Worm (Caenorhabditis elegans) whole organism, L4 larva: Measurements from ENCODE around the gene col-110.

Source experiments
- lim-7 ChIP-seq: fragments of 200-800 bp; sonication (Bioruptor generic); IDR thresholded peaks from 2 replicates; pipeline ENCODE4 v1.3.6; 2022; ENCODE audit warnings: missing genetic modification characterization, missing compliant biosample characterization
- madf-9 ChIP-seq: fragments of 200-800 bp; sonication (Bioruptor generic); conservative IDR thresholded peaks from 2 replicates; pipeline ENCODE4 v1.3.6; 2022; ENCODE audit warnings: missing genetic modification reagents, missing genetic modification characterization, missing compliant biosample characterization
- nhr-48 ChIP-seq: sonication (generic microtip); optimal IDR thresholded peaks from 2 replicates; lab custom pipeline; 2016; ENCODE audit warnings: mild to moderate bottlenecking, missing genetic modification characterization, missing compliant biosample characterization
- skn-1 ChIP-seq: fragments of 150-350 bp; optimal IDR thresholded peaks from 2 replicates; lab custom pipeline; 2014; ENCODE audit warnings: missing biosample characterization, missing genetic modification characterization
- unc-62 ChIP-seq, 3 experiments: fragments of 150-350 bp in 1 of 3; sonication (generic microtip); optimal IDR thresholded peaks in 2 of 3; peaks in 1 of 3; 1 replicate in 1 of 3; 2 replicates in 2 of 3; lab custom pipeline; 2014 to 2017; ENCODE audit warnings: missing biosample characterization in 3 of 3, missing genetic modification characterization in 3 of 3, missing genetic modification reagents in 3 of 3, missing genotype in 1 of 3

ce11 chrIV:4567343-4567742, 42.1 kb downstream of the col-110 start, which contains the start of gene F28E10.4:
- TF ChIP-seq nhr-48 (tag; lab: Kevin White, UChicago), result no peak
- no peak for TF ChIP-seq lim-7 (GFP tag; lab: Robert Waterston, UW)
- TF ChIP-seq skn-1 (tag; lab: Kevin White, UChicago), result no peak
- TF ChIP-seq unc-62 (GFP tag; optimal IDR thresholded peaks at IDR 0.05 in 1 of 2; lab: Kevin White, UChicago), result peak in 1 of 2 experiments; percentile 86
- no peak for TF ChIP-seq unc-62 (tag; optimal IDR thresholded peaks at IDR 0.05; lab: Kevin White, UChicago)
- TF ChIP-seq madf-9 (GFP tag; lab: Robert Waterston, UW), result no peak
